Fruit fly (Drosophila melanogaster) whole organism, embryonic: ENCODE data around the gene Unr.

Experiments used
- Bteb2 ChIP-seq: fragments of 200-800 bp; sonication (Bioruptor generic); optimal IDR thresholded peaks from 2 replicates; lab custom pipeline; 2016; ENCODE audit warnings: missing biosample characterization, missing genetic modification characterization
- CG10209 ChIP-seq: fragments of 200-800 bp; sonication (Bioruptor generic); optimal IDR thresholded peaks from 3 replicates; lab custom pipeline; 2017; ENCODE audit warnings: missing biosample characterization, mild to moderate bottlenecking, missing genetic modification characterization, missing genetic modification reagents
- CG1024 ChIP-seq: fragments of 200-800 bp; sonication (Bioruptor generic); IDR thresholded peaks from 2 replicates; pipeline ENCODE4 v1.3.6; 2022; ENCODE audit warnings: missing biosample characterization, missing genetic modification characterization
- CG10959 ChIP-seq: fragments of 200-800 bp; sonication (Bioruptor generic); IDR thresholded peaks from 2 replicates; pipeline ENCODE4 v1.3.6; 2022; ENCODE audit warnings: missing biosample characterization, missing genetic modification characterization
- CG11504 ChIP-seq: fragments of 200-800 bp; sonication (Bioruptor generic); optimal IDR thresholded peaks from 3 replicates; lab custom pipeline; 2019; ENCODE audit warnings: missing biosample characterization, mild to moderate bottlenecking, missing genetic modification characterization, moderate library complexity
- CG12942 ChIP-seq: fragments of 200-800 bp; sonication (Bioruptor generic); optimal IDR thresholded peaks from 3 replicates; lab custom pipeline; 2016; ENCODE audit warnings: missing biosample characterization, missing genetic modification characterization
- CG14860 ChIP-seq: fragments of 200-800 bp; sonication (Bioruptor generic); IDR thresholded peaks from 3 replicates; pipeline ENCODE4 v1.3.6; 2022; ENCODE audit warnings: missing biosample characterization, missing genetic modification characterization; ENCODE audit not compliant: partially characterized antibody
- CG1647 ChIP-seq: fragments of 200-800 bp; sonication (Bioruptor generic); optimal IDR thresholded peaks from 3 replicates; lab custom pipeline; 2016; ENCODE audit warnings: missing biosample characterization, missing genetic modification characterization
- CG1832 ChIP-seq: fragments of 200-800 bp; sonication (Bioruptor generic); optimal IDR thresholded peaks from 2 replicates; lab custom pipeline; 2017; ENCODE audit warnings: missing biosample characterization, mild to moderate bottlenecking, missing genetic modification characterization, inconsistent platforms
- CG2129 ChIP-seq: fragments of 200-800 bp; sonication (Bioruptor generic); IDR thresholded peaks from 2 replicates; pipeline ENCODE4 v1.3.6; 2022; ENCODE audit warnings: missing biosample characterization, missing genetic modification characterization; ENCODE audit not compliant: partially characterized antibody
- CG30431 ChIP-seq: fragments of 200-800 bp; sonication (Bioruptor generic); optimal IDR thresholded peaks from 2 replicates; lab custom pipeline; 2017; ENCODE audit warnings: missing biosample characterization, missing genetic modification characterization
- CG3995 ChIP-seq: fragments of 200-800 bp; sonication (Bioruptor generic); optimal IDR thresholded peaks from 3 replicates; lab custom pipeline; 2016; ENCODE audit warnings: missing biosample characterization, missing genetic modification characterization
- CG5245 ChIP-seq: fragments of 200-800 bp; sonication (Bioruptor generic); optimal IDR thresholded peaks from 3 replicates; lab custom pipeline; 2016; ENCODE audit warnings: missing biosample characterization, missing genetic modification characterization
- CG7556 ChIP-seq: fragments of 200-800 bp; sonication (Bioruptor generic); optimal IDR thresholded peaks from 2 replicates; lab custom pipeline; 2017; ENCODE audit warnings: missing biosample characterization, mild to moderate bottlenecking, missing genetic modification characterization
- CG8089 ChIP-seq: fragments of 200-800 bp; sonication (Bioruptor generic); optimal IDR thresholded peaks from 3 replicates; lab custom pipeline; 2016; ENCODE audit warnings: missing biosample characterization, missing genetic modification characterization
- CG8290 ChIP-seq, 3 experiments: fragments of 200-800 bp; sonication (Bioruptor generic); optimal IDR thresholded peaks; 2 replicates each; lab custom pipeline; 2016 to 2019; ENCODE audit warnings: missing biosample characterization in 3 of 3, missing genetic modification characterization in 3 of 3, mild to moderate bottlenecking in 2 of 3, moderate library complexity in 1 of 3
- CG9817 ChIP-seq: fragments of 200-800 bp; sonication (Bioruptor generic); optimal IDR thresholded peaks from 2 replicates; lab custom pipeline; 2018; ENCODE audit warnings: missing biosample characterization, mild to moderate bottlenecking, missing genetic modification characterization, moderate library complexity
- CG9932 ChIP-seq: fragments of 200-800 bp; sonication (Bioruptor generic); IDR thresholded peaks from 2 replicates; pipeline ENCODE4 v1.3.6; 2022; ENCODE audit warnings: missing biosample characterization, missing genetic modification characterization
- CoRest ChIP-seq: fragments of 200-800 bp; sonication (Bioruptor generic); optimal IDR thresholded peaks from 3 replicates; lab custom pipeline; 2018; ENCODE audit warnings: missing biosample characterization, mild to moderate bottlenecking, missing genetic modification characterization, moderate library complexity
- Dip3 ChIP-seq: fragments of 200-800 bp; sonication (Bioruptor generic); optimal IDR thresholded peaks from 3 replicates; lab custom pipeline; 2016; ENCODE audit warnings: missing biosample characterization, missing genetic modification characterization
- Eip74EF ChIP-seq, 2 experiments: fragments of 200-800 bp in 1 of 2; fragments of >200 bp in 1 of 2; sonication (Bioruptor generic) in 1 of 2; optimal IDR thresholded peaks; 2 replicates each; lab custom pipeline; 2017 to 2019; ENCODE audit warnings: missing biosample characterization in 2 of 2, missing genetic modification characterization in 2 of 2, mild to moderate bottlenecking in 1 of 2, moderate library complexity in 1 of 2
- Elba2 ChIP-seq: fragments of 200-800 bp; sonication (Bioruptor generic); optimal IDR thresholded peaks from 3 replicates; lab custom pipeline; 2016; ENCODE audit warnings: missing biosample characterization, missing genetic modification characterization
- Gug ChIP-seq: fragments of 200-800 bp; sonication (Bioruptor generic); IDR thresholded peaks from 4 replicates; pipeline ENCODE4 v1.3.6; 2022; ENCODE audit warnings: missing biosample characterization, missing genetic modification characterization
- H2.0 ChIP-seq: fragments of 200-800 bp; sonication (Bioruptor generic); IDR thresholded peaks from 2 replicates; pipeline ENCODE4 v1.3.6; 2022; ENCODE audit warnings: missing biosample characterization, missing genetic modification characterization
- HLH4C ChIP-seq: fragments of 200-800 bp; sonication (Bioruptor generic); IDR thresholded peaks from 3 replicates; pipeline ENCODE4 v1.3.6; 2022; ENCODE audit warnings: missing biosample characterization, missing genetic modification characterization; ENCODE audit not compliant: partially characterized antibody
- HmgD ChIP-seq: fragments of 200-800 bp; sonication (Bioruptor generic); optimal IDR thresholded peaks from 3 replicates; lab custom pipeline; 2016; ENCODE audit warnings: missing biosample characterization, missing genetic modification characterization
- Kr ChIP-seq: fragments of 200-800 bp; sonication (Bioruptor generic); optimal IDR thresholded peaks from 2 replicates; lab custom pipeline; 2017; ENCODE audit warnings: missing biosample characterization, mild to moderate bottlenecking, missing genetic modification characterization
- NFAT ChIP-seq: fragments of 200-800 bp; sonication (Bioruptor generic); IDR thresholded peaks from 2 replicates; pipeline ENCODE4 v1.3.6; 2022; ENCODE audit warnings: missing biosample characterization, missing genetic modification characterization
- Opbp ChIP-seq: fragments of 200-800 bp; sonication (Bioruptor generic); IDR thresholded peaks from 3 replicates; pipeline ENCODE4 v1.3.6; 2022; ENCODE audit warnings: missing biosample characterization, missing genetic modification characterization; ENCODE audit not compliant: partially characterized antibody
- Poxn ChIP-seq: fragments of 200-800 bp; sonication (Bioruptor generic); IDR thresholded peaks from 2 replicates; pipeline ENCODE4 v1.3.6; 2022; ENCODE audit warnings: missing biosample characterization, missing genetic modification characterization
- Sry-β ChIP-seq: fragments of 200-800 bp; sonication (Bioruptor generic); optimal IDR thresholded peaks from 2 replicates; lab custom pipeline; 2018; ENCODE audit warnings: missing biosample characterization, mild to moderate bottlenecking, missing genetic modification characterization, moderate library complexity
- ab ChIP-seq: fragments of 200-800 bp; sonication (Bioruptor generic); optimal IDR thresholded peaks from 2 replicates; lab custom pipeline; 2016; ENCODE audit warnings: missing biosample characterization, missing genetic modification characterization
- abd-A ChIP-seq: fragments of 200-800 bp; sonication (Bioruptor generic); optimal IDR thresholded peaks from 3 replicates; lab custom pipeline; 2019; ENCODE audit warnings: missing biosample characterization, mild to moderate bottlenecking, missing genetic modification characterization, moderate library complexity
- az2 ChIP-seq: fragments of 200-800 bp; sonication (Bioruptor generic); optimal IDR thresholded peaks from 3 replicates; lab custom pipeline; 2016; ENCODE audit warnings: missing biosample characterization, missing genetic modification characterization
- cg ChIP-seq: fragments of 200-800 bp; sonication (Bioruptor generic); optimal IDR thresholded peaks from 3 replicates; lab custom pipeline; 2019; ENCODE audit warnings: missing biosample characterization, mild to moderate bottlenecking, missing genetic modification characterization, moderate library complexity
- chinmo ChIP-seq: fragments of 200-800 bp; sonication (Bioruptor generic); IDR thresholded peaks from 4 replicates; pipeline ENCODE4 v1.3.6; 2022; ENCODE audit warnings: missing biosample characterization, missing genetic modification characterization; ENCODE audit not compliant: partially characterized antibody
- dimm ChIP-seq: fragments of 200-800 bp; sonication (Bioruptor generic); IDR thresholded peaks from 2 replicates; pipeline ENCODE4 v1.3.6; 2022; ENCODE audit warnings: missing biosample characterization, missing genetic modification characterization
- exex ChIP-seq: fragments of 200-800 bp; sonication (Bioruptor generic); optimal IDR thresholded peaks from 4 replicates; lab custom pipeline; 2018; ENCODE audit warnings: missing biosample characterization, mild to moderate bottlenecking, missing genetic modification characterization, moderate library complexity
- gsb ChIP-seq: fragments of 200-800 bp; sonication (Bioruptor generic); IDR thresholded peaks from 2 replicates; pipeline ENCODE4 v1.3.6; 2022; ENCODE audit warnings: missing biosample characterization, missing genetic modification characterization
- ham ChIP-seq: fragments of 200-800 bp; sonication (Bioruptor generic); IDR thresholded peaks from 2 replicates; pipeline ENCODE4 v1.3.6; 2022; ENCODE audit warnings: missing biosample characterization, missing genetic modification characterization
- mld ChIP-seq: fragments of 200-800 bp; sonication (Bioruptor generic); IDR thresholded peaks from 3 replicates; pipeline ENCODE4 v1.3.6; 2022; ENCODE audit warnings: missing biosample characterization, missing genetic modification characterization; ENCODE audit not compliant: partially characterized antibody
- nau ChIP-seq: fragments of 200-800 bp; sonication (Bioruptor generic); optimal IDR thresholded peaks from 3 replicates; lab custom pipeline; 2017; ENCODE audit warnings: missing biosample characterization, mild to moderate bottlenecking, missing genetic modification characterization, missing genetic modification reagents
- pb ChIP-seq: fragments of 200-800 bp; sonication (Bioruptor generic); optimal IDR thresholded peaks from 3 replicates; lab custom pipeline; 2016; ENCODE audit warnings: missing biosample characterization, missing genetic modification characterization
- pfk ChIP-seq: fragments of 200-800 bp; sonication (Bioruptor generic); optimal IDR thresholded peaks from 2 replicates; lab custom pipeline; 2018; ENCODE audit warnings: missing biosample characterization, mild to moderate bottlenecking, missing genetic modification characterization, moderate library complexity
- slbo ChIP-seq: fragments of 200-800 bp; sonication (Bioruptor generic); IDR thresholded peaks from 2 replicates; pipeline ENCODE4 v1.3.6; 2022; ENCODE audit warnings: missing biosample characterization, missing genetic modification characterization
- stc ChIP-seq: fragments of 200-800 bp; sonication (Bioruptor generic); IDR thresholded peaks from 2 replicates; pipeline ENCODE4 v1.3.6; 2022; ENCODE audit warnings: missing biosample characterization, missing genetic modification characterization
- twi ChIP-seq: fragments of 200-800 bp; optimal IDR thresholded peaks from 2 replicates; lab custom pipeline; 2019; ENCODE audit warnings: missing biosample characterization, mild to moderate bottlenecking, missing genetic modification characterization, moderate library complexity
- unc-4 ChIP-seq: fragments of 200-800 bp; sonication (Bioruptor generic); IDR thresholded peaks from 2 replicates; pipeline ENCODE4 v1.3.6; 2022; ENCODE audit warnings: missing biosample characterization, missing genetic modification characterization; ENCODE audit not compliant: partially characterized antibody
- wdn ChIP-seq: fragments of 200-800 bp; sonication (Bioruptor generic); IDR thresholded peaks from 2 replicates; pipeline ENCODE4 v1.3.6; 2022; ENCODE audit warnings: missing biosample characterization, missing genetic modification characterization
- z ChIP-seq: fragments of 200-800 bp; sonication (Bioruptor generic); IDR thresholded peaks from 3 replicates; pipeline ENCODE4 v1.3.6; 2022; ENCODE audit warnings: missing biosample characterization, missing genetic modification characterization

The Unr gene

dm6 chr3L:8395630-8396168, 46.5 kb downstream of the Unr start, which contains the start of gene CG7120 (continued):
- peak; percentile 36 for TF ChIP-seq CG30431
- no peak for TF ChIP-seq mld (GFP tag; lab: Robert Waterston, UW)
- TF ChIP-seq CG10959 (GFP tag; lab: Robert Waterston, UW): no peak
- no peak for TF ChIP-seq Poxn (GFP tag; lab: Robert Waterston, UW)
- no peak for TF ChIP-seq H2.0
- TF ChIP-seq twi (tag; lab: Kevin White, UChicago): peak; percentile 33
- TF ChIP-seq wdn: no peak
- TF ChIP-seq pfk: no peak
- TF ChIP-seq Opbp (GFP tag; lab: Robert Waterston, UW): peak; percentile 6; the same call in 1 of the 3 replicates
- no peak for TF ChIP-seq Kr
- peak; percentile 26 for TF ChIP-seq CG9817
- peak; percentile 38 for TF ChIP-seq Dip3 (GFP tag; lab: Kevin White, UChicago)
- TF ChIP-seq ab (GFP tag; lab: Kevin White, UChicago): no peak
- TF ChIP-seq slbo (GFP tag; lab: Robert Waterston, UW): 0 out of 2 replicates have a peak, but pooled peaks have one; percentile 36
- no peak for TF ChIP-seq chinmo (GFP tag; lab: Robert Waterston, UW)
- TF ChIP-seq Sry-β (GFP tag; lab: Kevin White, UChicago): no peak
- TF ChIP-seq NFAT (GFP tag; lab: Robert Waterston, UW): no peak
- no peak for TF ChIP-seq exex (tag; lab: Kevin White, UChicago)
- no peak for TF ChIP-seq CG14860 (GFP tag; lab: Robert Waterston, UW)
- peak; percentile 44 for TF ChIP-seq CoRest
- no peak for TF ChIP-seq CG8290 (GFP tag; optimal IDR thresholded peaks at IDR 0.05; lab: Kevin White, UChicago)
- peak in 1 of 2 experiments; percentile 51 for TF ChIP-seq CG8290 (tag; optimal IDR thresholded peaks at IDR 0.05; lab: Kevin White, UChicago)
- TF ChIP-seq gsb (GFP tag; lab: Robert Waterston, UW): no peak
- TF ChIP-seq unc-4 (GFP tag; lab: Robert Waterston, UW): no peak
- TF ChIP-seq pb: no peak
- TF ChIP-seq CG11504: peak; percentile 93
- TF ChIP-seq Gug (GFP tag; lab: Robert Waterston, UW): no peak
- peak; percentile 67; the same call in 1 of the 3 replicates for TF ChIP-seq HLH4C (GFP tag; lab: Robert Waterston, UW)
- no peak for TF ChIP-seq stc (GFP tag; lab: Robert Waterston, UW)
- no peak; the same call in 1 of the 2 replicates for TF ChIP-seq CG9932 (GFP tag; lab: Robert Waterston, UW)
- TF ChIP-seq ham (GFP tag; lab: Robert Waterston, UW): no peak
- no peak for TF ChIP-seq CG2129 (GFP tag; lab: Robert Waterston, UW)
- no peak for TF ChIP-seq CG5245 (GFP tag; lab: Kevin White, UChicago)
- peak; percentile 51 for TF ChIP-seq CG8089 (GFP tag; lab: Kevin White, UChicago)
- peak; percentile 49 for TF ChIP-seq Bteb2
- TF ChIP-seq cg (GFP tag; lab: Kevin White, UChicago): no peak
- TF ChIP-seq CG12942 (GFP tag; lab: Kevin White, UChicago): peak; percentile 14
- no peak for TF ChIP-seq CG1024 (GFP tag; lab: Robert Waterston, UW)
- TF ChIP-seq CG1647 (GFP tag; lab: Kevin White, UChicago): peak; percentile 19
- no peak for TF ChIP-seq abd-A
- TF ChIP-seq az2 (GFP tag; lab: Kevin White, UChicago): peak; percentile 65
- TF ChIP-seq dimm (GFP tag; lab: Robert Waterston, UW): no peak
- peak; percentile 49 for TF ChIP-seq CG7556
- TF ChIP-seq CG3995 (GFP tag; lab: Kevin White, UChicago): no peak
- TF ChIP-seq z: no peak
- TF ChIP-seq CG1832: no peak
- peak in 1 of 2 experiments; percentile 47 for TF ChIP-seq Eip74EF (GFP tag; optimal IDR thresholded peaks at IDR 0.05; lab: Kevin White, UChicago)
- TF ChIP-seq nau (GFP tag; lab: Kevin White, UChicago): no peak
- peak; percentile 7 for TF ChIP-seq HmgD (GFP tag; lab: Kevin White, UChicago)
- peak; percentile 52 for TF ChIP-seq CG10209 (GFP tag; lab: Kevin White, UChicago)
- TF ChIP-seq Elba2 (GFP tag; lab: Kevin White, UChicago): no peak
